Fruit fly (Drosophila melanogaster) whole organism, embryonic: ENCODE results near the gene ball.

ENCODE experiments used
- CG12104 ChIP-seq: fragments of 200-800 bp; sonication (Bioruptor generic); optimal IDR thresholded peaks from 3 replicates; lab custom pipeline; 2016; ENCODE audit warnings: missing biosample characterization, missing genetic modification characterization
- CG12659 ChIP-seq: fragments of 200-800 bp; sonication (Bioruptor generic); optimal IDR thresholded peaks from 3 replicates; lab custom pipeline; 2017; ENCODE audit warnings: mild to moderate bottlenecking, missing biosample characterization, missing genetic modification reagents, missing genetic modification characterization
- CG13624 ChIP-seq: fragments of 200-800 bp; sonication (Bioruptor generic); optimal IDR thresholded peaks from 2 replicates; lab custom pipeline; 2016; ENCODE audit warnings: missing biosample characterization, missing genetic modification characterization
- CG13775 ChIP-seq: fragments of 200-800 bp; sonication (Bioruptor generic); optimal IDR thresholded peaks from 3 replicates; lab custom pipeline; 2017; ENCODE audit warnings: missing biosample characterization, mild to moderate bottlenecking, missing genetic modification characterization
- CG14014 ChIP-seq: fragments of 200-800 bp; sonication (Bioruptor generic); IDR thresholded peaks from 2 replicates; pipeline ENCODE4 v1.3.6; 2022; ENCODE audit warnings: missing biosample characterization, missing genetic modification characterization
- CG16813 ChIP-seq: fragments of 200-800 bp; sonication (Bioruptor generic); IDR thresholded peaks from 3 replicates; pipeline ENCODE4 v1.3.6; 2022; ENCODE audit warnings: missing biosample characterization, missing genetic modification characterization; ENCODE audit not compliant: partially characterized antibody
- CG2116 ChIP-seq: fragments of 200-800 bp; sonication (Bioruptor generic); optimal IDR thresholded peaks from 3 replicates; lab custom pipeline; 2018; ENCODE audit warnings: missing biosample characterization, mild to moderate bottlenecking, missing genetic modification characterization
- CG2202 ChIP-seq: fragments of 200-800 bp; sonication (Bioruptor generic); optimal IDR thresholded peaks from 2 replicates; lab custom pipeline; 2018; ENCODE audit warnings: missing biosample characterization, mild to moderate bottlenecking, missing genetic modification characterization
- CG2712 ChIP-seq: fragments of 200-800 bp; optimal IDR thresholded peaks from 3 replicates; lab custom pipeline; 2019; ENCODE audit warnings: missing biosample characterization, mild to moderate bottlenecking, missing genetic modification characterization, moderate library complexity
- CG33213 ChIP-seq: fragments of 200-800 bp; sonication (Bioruptor generic); optimal IDR thresholded peaks from 3 replicates; lab custom pipeline; 2016; ENCODE audit warnings: missing biosample characterization, missing genetic modification characterization
- CG3838 ChIP-seq: fragments of 200-800 bp; sonication (Bioruptor generic); optimal IDR thresholded peaks from 3 replicates; lab custom pipeline; 2016; ENCODE audit warnings: missing biosample characterization, missing genetic modification characterization
- CG5180 ChIP-seq: fragments of 200-800 bp; sonication (Bioruptor generic); optimal IDR thresholded peaks from 3 replicates; lab custom pipeline; 2017; ENCODE audit warnings: missing biosample characterization, missing genetic modification characterization, mild to moderate bottlenecking, moderate library complexity, missing genetic modification reagents
- CG5245 ChIP-seq: fragments of 200-800 bp; sonication (Bioruptor generic); optimal IDR thresholded peaks from 3 replicates; lab custom pipeline; 2016; ENCODE audit warnings: missing biosample characterization, missing genetic modification characterization
- CG6765 ChIP-seq: fragments of 200-800 bp; sonication (Bioruptor generic); optimal IDR thresholded peaks from 3 replicates; lab custom pipeline; 2017; ENCODE audit warnings: missing biosample characterization, mild to moderate bottlenecking, missing genetic modification characterization
- CG6791 ChIP-seq: fragments of 200-800 bp; sonication (Bioruptor generic); IDR thresholded peaks from 3 replicates; pipeline ENCODE4 v1.3.6; 2022; ENCODE audit warnings: missing biosample characterization, missing genetic modification characterization; ENCODE audit not compliant: partially characterized antibody
- CG8281 ChIP-seq: fragments of 200-800 bp; sonication (Bioruptor generic); optimal IDR thresholded peaks from 2 replicates; lab custom pipeline; 2018; ENCODE audit warnings: missing biosample characterization, mild to moderate bottlenecking, missing genetic modification characterization, moderate library complexity
- CG9437 ChIP-seq: fragments of 200-800 bp; sonication (Bioruptor generic); optimal IDR thresholded peaks from 2 replicates; lab custom pipeline; 2018; ENCODE audit warnings: missing biosample characterization, mild to moderate bottlenecking, missing genetic modification characterization
- CTCF ChIP-seq: fragments of 200-800 bp; sonication (Bioruptor generic); optimal IDR thresholded peaks from 2 replicates; lab custom pipeline; 2017; ENCODE audit warnings: missing biosample characterization, mild to moderate bottlenecking, missing genetic modification characterization, moderate library complexity
- Dbx ChIP-seq: fragments of 200-800 bp; sonication (Bioruptor generic); IDR thresholded peaks from 3 replicates; pipeline ENCODE4 v1.3.6; 2022; ENCODE audit warnings: missing biosample characterization, missing genetic modification characterization
- Deaf1 ChIP-seq: fragments of 200-800 bp; optimal IDR thresholded peaks from 3 replicates; lab custom pipeline; 2019; ENCODE audit warnings: missing biosample characterization, mild to moderate bottlenecking, missing genetic modification characterization, moderate library complexity
- Doc3 ChIP-seq: fragments of 200-800 bp; sonication (Bioruptor generic); IDR thresholded peaks from 3 replicates; pipeline ENCODE4 v1.3.6; 2022; ENCODE audit warnings: missing biosample characterization, missing genetic modification characterization; ENCODE audit not compliant: partially characterized antibody
- Elba2 ChIP-seq: fragments of 200-800 bp; sonication (Bioruptor generic); optimal IDR thresholded peaks from 3 replicates; lab custom pipeline; 2016; ENCODE audit warnings: missing biosample characterization, missing genetic modification characterization
- Ets97D ChIP-seq: fragments of 200-800 bp; sonication (Bioruptor generic); optimal IDR thresholded peaks from 3 replicates; lab custom pipeline; 2016; ENCODE audit warnings: missing biosample characterization, missing genetic modification characterization
- Fer3 ChIP-seq: fragments of 200-800 bp; sonication (Bioruptor generic); optimal IDR thresholded peaks from 2 replicates; lab custom pipeline; 2018; ENCODE audit warnings: missing biosample characterization, mild to moderate bottlenecking, missing genetic modification characterization, moderate library complexity
- NFAT ChIP-seq: fragments of 200-800 bp; sonication (Bioruptor generic); IDR thresholded peaks from 2 replicates; pipeline ENCODE4 v1.3.6; 2022; ENCODE audit warnings: missing biosample characterization, missing genetic modification characterization
- Oli ChIP-seq: fragments of 200-800 bp; sonication (Bioruptor generic); optimal IDR thresholded peaks from 2 replicates; lab custom pipeline; 2018; ENCODE audit warnings: missing biosample characterization, mild to moderate bottlenecking, missing genetic modification characterization, moderate library complexity
- Rfx ChIP-seq: fragments of 200-800 bp; sonication (Bioruptor generic); IDR thresholded peaks from 2 replicates; pipeline ENCODE4 v1.3.6; 2022; ENCODE audit warnings: missing biosample characterization, missing genetic modification characterization
- Sin3A ChIP-seq: fragments of >200 bp; optimal IDR thresholded peaks from 2 replicates; lab custom pipeline; 2018
- Ssrp ChIP-seq: fragments of 200-800 bp; sonication (Bioruptor generic); optimal IDR thresholded peaks from 2 replicates; lab custom pipeline; 2018; ENCODE audit warnings: missing biosample characterization, mild to moderate bottlenecking, missing genetic modification characterization, moderate library complexity
- Trl ChIP-seq, 3 experiments: fragments of >200 bp in 2 of 3; fragments of 200-800 bp in 1 of 3; sonication (Bioruptor generic) in 1 of 3; optimal IDR thresholded peaks; 2 replicates in 1 of 3; 3 replicates in 2 of 3; lab custom pipeline; 2016 to 2017; ENCODE audit warnings: missing biosample characterization in 1 of 3, missing genetic modification characterization in 1 of 3
- chinmo ChIP-seq: fragments of 200-800 bp; sonication (Bioruptor generic); IDR thresholded peaks from 4 replicates; pipeline ENCODE4 v1.3.6; 2022; ENCODE audit warnings: missing biosample characterization, missing genetic modification characterization; ENCODE audit not compliant: partially characterized antibody
- chn ChIP-seq: fragments of 200-800 bp; sonication (Bioruptor generic); optimal IDR thresholded peaks from 2 replicates; lab custom pipeline; 2016; ENCODE audit warnings: missing biosample characterization, missing genetic modification characterization
- dan ChIP-seq: fragments of 200-800 bp; sonication (Bioruptor generic); IDR thresholded peaks from 2 replicates; pipeline ENCODE4 v1.3.6; 2022; ENCODE audit warnings: missing biosample characterization, missing genetic modification characterization
- fd96Cb ChIP-seq: fragments of 200-800 bp; sonication (Bioruptor generic); optimal IDR thresholded peaks from 2 replicates; lab custom pipeline; 2018; ENCODE audit warnings: missing biosample characterization, mild to moderate bottlenecking, missing genetic modification characterization, moderate library complexity
- gcm ChIP-seq: fragments of 200-800 bp; sonication (Bioruptor generic); optimal IDR thresholded peaks from 2 replicates; lab custom pipeline; 2019; ENCODE audit warnings: missing biosample characterization, mild to moderate bottlenecking, missing genetic modification characterization, moderate library complexity
- grn ChIP-seq: fragments of 200-800 bp; sonication (Bioruptor generic); optimal IDR thresholded peaks from 3 replicates; lab custom pipeline; 2017; ENCODE audit warnings: missing biosample characterization, missing genetic modification characterization
- ham ChIP-seq: fragments of 200-800 bp; sonication (Bioruptor generic); IDR thresholded peaks from 2 replicates; pipeline ENCODE4 v1.3.6; 2022; ENCODE audit warnings: missing biosample characterization, missing genetic modification characterization
- hb ChIP-seq: fragments of 200-800 bp; sonication (Bioruptor generic); IDR thresholded peaks from 3 replicates; pipeline ENCODE4 v1.3.6; 2022; ENCODE audit warnings: missing biosample characterization, missing genetic modification characterization; ENCODE audit not compliant: partially characterized antibody
- knrl ChIP-seq: fragments of 200-800 bp; sonication (Bioruptor generic); IDR thresholded peaks from 3 replicates; pipeline ENCODE4 v1.3.6; 2022; ENCODE audit warnings: missing biosample characterization, missing genetic modification characterization; ENCODE audit not compliant: partially characterized antibody
- mirr ChIP-seq: fragments of 200-800 bp; sonication (Bioruptor generic); optimal IDR thresholded peaks from 3 replicates; lab custom pipeline; 2018; ENCODE audit warnings: missing biosample characterization, mild to moderate bottlenecking, missing genetic modification characterization
- nau ChIP-seq: fragments of 200-800 bp; sonication (Bioruptor generic); optimal IDR thresholded peaks from 3 replicates; lab custom pipeline; 2017; ENCODE audit warnings: missing biosample characterization, mild to moderate bottlenecking, missing genetic modification characterization, missing genetic modification reagents
- odd ChIP-seq: fragments of 200-800 bp; sonication (Bioruptor generic); optimal IDR thresholded peaks from 2 replicates; lab custom pipeline; 2017; ENCODE audit warnings: missing biosample characterization, mild to moderate bottlenecking, missing genetic modification characterization
- psq ChIP-seq: fragments of 200-800 bp; sonication (Bioruptor generic); optimal IDR thresholded peaks from 2 replicates; lab custom pipeline; 2017; ENCODE audit warnings: missing biosample characterization, missing genetic modification characterization
- ro ChIP-seq: fragments of 200-800 bp; sonication (Bioruptor generic); IDR thresholded peaks from 2 replicates; pipeline ENCODE4 v1.3.6; 2022; ENCODE audit warnings: missing biosample characterization, missing genetic modification characterization
- scrt ChIP-seq: fragments of 200-800 bp; sonication (Bioruptor generic); optimal IDR thresholded peaks from 2 replicates; lab custom pipeline; 2018; ENCODE audit warnings: missing biosample characterization, mild to moderate bottlenecking, missing genetic modification characterization, moderate library complexity
- sob ChIP-seq: fragments of 200-800 bp; sonication (Bioruptor generic); IDR thresholded peaks from 2 replicates; pipeline ENCODE4 v1.3.6; 2022; ENCODE audit warnings: missing biosample characterization, missing genetic modification characterization
- trh ChIP-seq: fragments of 200-800 bp; sonication (Bioruptor generic); optimal IDR thresholded peaks from 2 replicates; lab custom pipeline; 2016; ENCODE audit warnings: missing biosample characterization, missing genetic modification characterization
- unpg ChIP-seq: fragments of 200-800 bp; sonication (Bioruptor generic); optimal IDR thresholded peaks from 3 replicates; lab custom pipeline; 2018; ENCODE audit warnings: missing biosample characterization, mild to moderate bottlenecking, missing genetic modification characterization, moderate library complexity
- wdn ChIP-seq: fragments of 200-800 bp; sonication (Bioruptor generic); IDR thresholded peaks from 2 replicates; pipeline ENCODE4 v1.3.6; 2022; ENCODE audit warnings: missing biosample characterization, missing genetic modification characterization
- yki ChIP-seq: fragments of >200 bp; optimal IDR thresholded peaks from 3 replicates; lab custom pipeline; 2018
- zfh2 ChIP-seq: fragments of 200-800 bp; sonication (Bioruptor generic); optimal IDR thresholded peaks from 2 replicates; lab custom pipeline; 2016; ENCODE audit warnings: missing biosample characterization, missing genetic modification characterization

Gene ball

dm6 chr3R:26862848-26863448 is 3.7 kb downstream of the ball start, which contains the start of the genes Lerp and IntS12:
Gene Lerp (minus strand): TSS chr3R:26863130.
Gene IntS12 (plus strand): TSS chr3R:26863376.
- TF ChIP-seq Doc3 (GFP tag; lab: Robert Waterston, UW) (no peak), CG13775 (no peak), hb (GFP tag; lab: Robert Waterston, UW) (no peak), CG2116 (GFP tag; lab: Kevin White, UChicago) (peak; percentile 44), unpg (GFP tag; lab: Kevin White, UChicago) (no peak), CG33213 (GFP tag; lab: Kevin White, UChicago) (no peak), CG6765 (GFP tag; lab: Kevin White, UChicago) (no peak), CG6791 (GFP tag; lab: Robert Waterston, UW) (0 out of 3 replicates have a peak, but pooled peaks have one; percentile 17), wdn (GFP tag; lab: Robert Waterston, UW) (no peak), CTCF (no peak), gcm (GFP tag; lab: Kevin White, UChicago) (no peak), ro (GFP tag; lab: Robert Waterston, UW) (no peak), yki (peak; percentile 21), nau (GFP tag; lab: Kevin White, UChicago) (no peak), Rfx (GFP tag; lab: Robert Waterston, UW) (no peak), CG12104 (GFP tag; lab: Kevin White, UChicago) (no peak), CG8281 (tag; lab: Kevin White, UChicago) (no peak), CG14014 (GFP tag; lab: Robert Waterston, UW) (no peak), CG5180 (GFP tag; lab: Kevin White, UChicago) (no peak), Elba2 (GFP tag; lab: Kevin White, UChicago) (peak; percentile 90), CG2202 (tag; lab: Kevin White, UChicago) (no peak), trh (GFP tag; lab: Kevin White, UChicago) (no peak), knrl (GFP tag; lab: Robert Waterston, UW) (no peak), grn (GFP tag; lab: Kevin White, UChicago) (no peak), dan (no peak), sob (no peak), ham (GFP tag; lab: Robert Waterston, UW) (no peak), chinmo (GFP tag; lab: Robert Waterston, UW) (0 out of 4 replicates have a peak, but pooled peaks have one; percentile 31), mirr (GFP tag; lab: Kevin White, UChicago) (no peak), zfh2 (GFP tag; lab: Kevin White, UChicago) (no peak), CG2712 (tag; lab: Kevin White, UChicago) (peak; percentile 17), NFAT (GFP tag; lab: Robert Waterston, UW) (no peak), CG5245 (GFP tag; lab: Kevin White, UChicago) (no peak), Oli (tag; lab: Kevin White, UChicago) (no peak), CG3838 (GFP tag; lab: Kevin White, UChicago) (no peak), CG12659 (GFP tag; lab: Kevin White, UChicago) (peak; percentile 24), CG9437 (GFP tag; lab: Kevin White, UChicago) (peak; percentile 94), Dbx (GFP tag; lab: Robert Waterston, UW) (no peak), CG16813 (GFP tag; lab: Robert Waterston, UW) (peak; percentile 39; the same call in 1 of the 3 replicates), chn (GFP tag; lab: Kevin White, UChicago) (no peak), Sin3A (peak; percentile 81), Ssrp (no peak), odd (no peak), CG13624 (no peak), Deaf1 (tag; lab: Kevin White, UChicago) (no peak), psq (GFP tag; lab: Kevin White, UChicago) (no peak), fd96Cb (tag; lab: Kevin White, UChicago) (no peak), scrt (GFP tag; lab: Kevin White, UChicago) (peak; percentile 65), Trl (optimal IDR thresholded peaks at IDR 0.05; lab: Kevin White, UChicago) (peak in 1 of 2 experiments; percentile 56), Trl (GFP tag; optimal IDR thresholded peaks at IDR 0.05; lab: Kevin White, UChicago) (no peak), Ets97D (GFP tag; lab: Kevin White, UChicago) (peak; percentile 62), Fer3 (tag; lab: Kevin White, UChicago) (no peak)
